Fruit fly (Drosophila melanogaster) whole organism, pupa: Measurements from ENCODE around the gene SdhD.
A peak's percentile ranks its signal among the peaks of the same experiment; 100 is the strongest.

Experiments
- CG10348 ChIP-seq: fragments of 200-800 bp; sonication (Bioruptor generic); IDR thresholded peaks from 2 replicates; pipeline ENCODE4 v1.3.6; 2022; ENCODE audit warnings: missing biosample characterization, missing genetic modification characterization
- CG8159 ChIP-seq: fragments of 200-800 bp; sonication (Bioruptor generic); optimal IDR thresholded peaks from 3 replicates; lab custom pipeline; 2018; ENCODE audit warnings: missing biosample characterization, mild to moderate bottlenecking, missing genetic modification characterization, moderate library complexity
- CG9948 ChIP-seq: fragments of 200-800 bp; sonication (Bioruptor generic); optimal IDR thresholded peaks from 2 replicates; lab custom pipeline; 2018; ENCODE audit warnings: missing biosample characterization, mild to moderate bottlenecking, missing genetic modification characterization, moderate library complexity
- D1 ChIP-seq: fragments of 200-800 bp; sonication (Bioruptor generic); optimal IDR thresholded peaks from 2 replicates; lab custom pipeline; 2018; ENCODE audit warnings: missing biosample characterization, mild to moderate bottlenecking, missing genetic modification characterization, moderate library complexity
- EcR ChIP-seq: fragments of 200-800 bp; sonication (Bioruptor generic); optimal IDR thresholded peaks from 3 replicates; lab custom pipeline; 2019; ENCODE audit warnings: missing biosample characterization, missing genetic modification characterization, mild to moderate bottlenecking, moderate library complexity, missing genetic modification reagents
- Pif1B ChIP-seq: fragments of 200-800 bp; sonication (Bioruptor generic); optimal IDR thresholded peaks from 3 replicates; lab custom pipeline; 2016; ENCODE audit warnings: missing biosample characterization, missing genetic modification characterization
- fd96Ca ChIP-seq: fragments of 200-800 bp; sonication (Bioruptor generic); IDR thresholded peaks from 3 replicates; pipeline ENCODE4 v1.3.6; 2022; ENCODE audit warnings: missing biosample characterization, missing genetic modification characterization
- rn ChIP-seq: fragments of 200-800 bp; sonication (Bioruptor generic); IDR thresholded peaks from 2 replicates; pipeline ENCODE4 v1.3.6; 2022; ENCODE audit warnings: missing biosample characterization, missing genetic modification characterization

- TF ChIP-seq fd96Ca (GFP tag; lab: Robert Waterston, UW) = no peak
- no peak for TF ChIP-seq rn (GFP tag; lab: Robert Waterston, UW)
- TF ChIP-seq CG8159 (tag; lab: Kevin White, UChicago) = no peak
- no peak for TF ChIP-seq CG9948 (tag; lab: Kevin White, UChicago)
- no peak for TF ChIP-seq Pif1B (GFP tag; lab: Kevin White, UChicago)
- TF ChIP-seq EcR = peak; percentile 85
- no peak for TF ChIP-seq D1 (tag; lab: Kevin White, UChicago)
- no peak for TF ChIP-seq CG10348
Observed at dm6 chr3R:23787632-23787960, 27.2 kb upstream of the SdhD start.
